Worm (Caenorhabditis elegans) whole organism, L3 larva: ENCODE results near the gene Y37E11B.7.

ENCODE experiments used
- hmg-11 ChIP-seq: sonication (generic microtip); optimal IDR thresholded peaks from 2 replicates; lab custom pipeline; 2016; ENCODE audit warnings: missing genetic modification characterization, missing compliant biosample characterization
- jun-1 ChIP-seq: fragments of 150-350 bp; optimal IDR thresholded peaks from 2 replicates; lab custom pipeline; 2014; ENCODE audit warnings: missing biosample characterization, missing genetic modification reagents, missing genetic modification characterization
- lin-39 ChIP-seq: fragments of 150-350 bp; optimal IDR thresholded peaks from 2 replicates; lab custom pipeline; 2018; ENCODE audit warnings: missing biosample characterization, missing genetic modification reagents, missing genetic modification characterization
- pqm-1 ChIP-seq: fragments of 150-350 bp; optimal IDR thresholded peaks from 2 replicates; lab custom pipeline; 2017; ENCODE audit warnings: missing biosample characterization, missing genetic modification characterization, inconsistent platforms

ce11 chrIV:3638250-3638926 is 38.4 kb upstream of the Y37E11B.7 start:
- TF ChIP-seq hmg-11 (tag; lab: Kevin White, UChicago), result no peak
- no peak for TF ChIP-seq pqm-1
- no peak for TF ChIP-seq jun-1 (tag; lab: Kevin White, UChicago)
- TF ChIP-seq lin-39 (tag; lab: Kevin White, UChicago), result no peak
